Fruit fly (Drosophila melanogaster) whole organism, wandering third instar larva: ENCODE results near the gene Ir67a.

Source experiments
- Hr78 ChIP-seq: fragments of >200 bp; optimal IDR thresholded peaks from 2 replicates; lab custom pipeline; 2017; ENCODE audit warnings: missing biosample characterization, missing genetic modification characterization
- Vsx2 ChIP-seq: fragments of 200-300, 225-300 bp; sonication (Bioruptor generic); optimal IDR thresholded peaks from 2 replicates; lab custom pipeline; 2018; ENCODE audit warnings: missing biosample characterization, missing genetic modification characterization; ENCODE audit not compliant: partially characterized antibody
- br ChIP-seq: fragments of 200-800 bp; sonication (Bioruptor generic); optimal IDR thresholded peaks from 2 replicates; lab custom pipeline; 2016; ENCODE audit warnings: missing biosample characterization, missing genetic modification characterization
- brk ChIP-seq: fragments of 200-800 bp; sonication (Bioruptor generic); optimal IDR thresholded peaks from 2 replicates; lab custom pipeline; 2016; ENCODE audit warnings: missing biosample characterization, mild to moderate bottlenecking, missing genetic modification characterization
- ey ChIP-seq: fragments of 200-800 bp; sonication (Bioruptor generic); optimal IDR thresholded peaks from 2 replicates; lab custom pipeline; 2016; ENCODE audit warnings: missing biosample characterization, missing genetic modification characterization
- tai ChIP-seq: sonication (Bioruptor generic); optimal IDR thresholded peaks from 2 replicates; lab custom pipeline; 2016; ENCODE audit warnings: missing biosample characterization, missing genetic modification characterization

DNA sequence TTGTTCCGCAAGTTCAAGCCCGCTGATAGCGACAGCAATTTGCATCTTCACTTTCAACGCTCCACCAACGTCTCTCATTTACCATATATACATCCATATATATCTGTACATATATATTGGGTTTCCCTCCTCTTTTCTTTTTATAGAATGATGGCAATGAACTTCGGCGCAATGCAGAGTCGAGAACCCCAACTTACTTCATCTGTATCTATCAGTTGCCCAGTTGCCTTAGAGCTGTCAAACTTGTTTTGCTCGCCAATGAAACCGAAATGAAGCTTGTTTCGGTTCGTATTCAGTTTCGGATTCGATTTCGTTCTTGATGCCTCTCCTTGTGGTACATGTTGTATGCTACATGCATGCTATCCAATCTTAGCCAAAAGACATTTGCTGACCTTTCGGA lies 15.0 kb downstream of the Ir67a start, which contains the start of gene Or67a:
- TF ChIP-seq brk (GFP tag; lab: Kevin White, UChicago) (no peak), ey (GFP tag; lab: Kevin White, UChicago) (no peak), Vsx2 (GFP tag; lab: Kevin White, UChicago) (no peak), Hr78 (GFP tag; lab: Kevin White, UChicago) (no peak), br (no peak), tai (GFP tag; lab: Kevin White, UChicago) (no peak)
